Worm (Caenorhabditis elegans) whole organism, young adult: ENCODE results near the gene str-193.

Experiments used
- F10E7.11 ChIP-seq: sonication (generic microtip); optimal IDR thresholded peaks from 2 replicates; lab custom pipeline; 2017; ENCODE audit warnings: mild to moderate bottlenecking, missing genetic modification characterization, moderate library complexity, missing compliant biosample characterization
- F52B5.7 ChIP-seq: sonication (generic microtip); optimal IDR thresholded peaks from 2 replicates; lab custom pipeline; 2016; ENCODE audit warnings: mild to moderate bottlenecking, missing genetic modification characterization, missing compliant biosample characterization
- F57A8.1 ChIP-seq: fragments of 200-800 bp; sonication (Bioruptor generic); optimal IDR thresholded peaks from 2 replicates; lab custom pipeline; 2018; ENCODE audit warnings: mild to moderate bottlenecking, missing genetic modification characterization, moderate library complexity, missing compliant biosample characterization
- K12H6.12 ChIP-seq: fragments of 200-800 bp; sonication (Bioruptor generic); optimal IDR thresholded peaks from 2 replicates; lab custom pipeline; 2018; ENCODE audit warnings: mild to moderate bottlenecking, missing genetic modification characterization, missing compliant biosample characterization
- Y53F4B.3 ChIP-seq: fragments of 200-800 bp; sonication (Bioruptor generic); IDR thresholded peaks from 2 replicates; pipeline ENCODE4 v1.3.6; 2022; ENCODE audit warnings: missing genetic modification reagents, missing genetic modification characterization, missing compliant biosample characterization
- Y53G8AR.9 ChIP-seq: fragments of 200-800 bp; sonication (Bioruptor generic); conservative IDR thresholded peaks from 2 replicates; pipeline ENCODE4 v1.3.6; 2022; ENCODE audit warnings: missing genetic modification reagents, missing genetic modification characterization, missing compliant biosample characterization
- Y67H2A.10 ChIP-seq: fragments of 200-800 bp; sonication (Bioruptor generic); conservative IDR thresholded peaks from 2 replicates; pipeline ENCODE4 v1.3.6; 2022; ENCODE audit warnings: missing genetic modification reagents, missing genetic modification characterization, missing compliant biosample characterization
- Y79H2A.3 ChIP-seq: fragments of 200-800 bp; sonication (Bioruptor generic); conservative IDR thresholded peaks from 2 replicates; pipeline ENCODE4 v1.3.6; 2022; ENCODE audit warnings: missing genetic modification reagents, missing genetic modification characterization, missing compliant biosample characterization
- aptf-3 ChIP-seq: fragments of 200-800 bp; sonication (Bioruptor generic); IDR thresholded peaks from 2 replicates; pipeline ENCODE4 v1.3.6; 2022; ENCODE audit warnings: missing genetic modification characterization, missing compliant biosample characterization
- attf-3 ChIP-seq: fragments of 200-800 bp; sonication (Bioruptor generic); conservative IDR thresholded peaks from 2 replicates; pipeline ENCODE4 v1.3.6; 2022; ENCODE audit warnings: missing genetic modification reagents, missing genetic modification characterization, missing compliant biosample characterization
- ccch-3 ChIP-seq: fragments of 200-800 bp; sonication (Bioruptor generic); optimal IDR thresholded peaks from 2 replicates; lab custom pipeline; 2018; ENCODE audit warnings: mild to moderate bottlenecking, missing genetic modification characterization, missing compliant biosample characterization
- ceh-27 ChIP-seq: fragments of 200-800 bp; sonication (Bioruptor generic); optimal IDR thresholded peaks from 2 replicates; lab custom pipeline; 2018; ENCODE audit warnings: mild to moderate bottlenecking, missing genetic modification characterization, moderate library complexity, missing compliant biosample characterization
- hmg-1.2 ChIP-seq: fragments of 200-800 bp; sonication (Bioruptor generic); IDR thresholded peaks from 2 replicates; pipeline ENCODE4 v1.3.6; 2022; ENCODE audit warnings: missing genetic modification reagents, missing genetic modification characterization, missing compliant biosample characterization
- hmg-20 ChIP-seq: fragments of 200-800 bp; sonication (Bioruptor generic); IDR thresholded peaks from 2 replicates; pipeline ENCODE4 v1.3.6; 2022; ENCODE audit warnings: missing genetic modification reagents, missing genetic modification characterization, missing compliant biosample characterization
- hrde-1 ChIP-seq: sonication (generic microtip); optimal IDR thresholded peaks from 2 replicates; lab custom pipeline; 2016; ENCODE audit warnings: missing genetic modification characterization, mild to moderate bottlenecking, missing compliant biosample characterization, moderate library complexity, missing genotype, missing genetic modification reagents, borderline replicate concordance
- let-526 ChIP-seq: fragments of 200-800 bp; sonication (Bioruptor generic); IDR thresholded peaks from 2 replicates; pipeline ENCODE4 v1.3.6; 2022; ENCODE audit warnings: missing genetic modification reagents, missing genetic modification characterization, missing compliant biosample characterization
- lir-1 ChIP-seq: fragments of 200-800 bp; sonication (Bioruptor generic); conservative IDR thresholded peaks from 2 replicates; pipeline ENCODE4 v1.3.6; 2022; ENCODE audit warnings: missing genetic modification reagents, missing genetic modification characterization, missing compliant biosample characterization
- lsl-1 ChIP-seq: fragments of 200-800 bp; sonication (Bioruptor generic); optimal IDR thresholded peaks from 2 replicates; lab custom pipeline; 2018; ENCODE audit warnings: mild to moderate bottlenecking, missing genetic modification characterization, moderate library complexity, missing compliant biosample characterization
- nhr-120 ChIP-seq: fragments of 200-800 bp; sonication (Bioruptor generic); IDR thresholded peaks from 2 replicates; pipeline ENCODE4 v1.3.6; 2022; ENCODE audit warnings: missing genetic modification characterization, missing compliant biosample characterization
- nhr-179 ChIP-seq: sonication (generic microtip); optimal IDR thresholded peaks from 2 replicates; lab custom pipeline; 2016; ENCODE audit warnings: mild to moderate bottlenecking, missing genetic modification characterization, missing compliant biosample characterization
- nhr-80 ChIP-seq: sonication (generic microtip); optimal IDR thresholded peaks from 2 replicates; lab custom pipeline; 2016; ENCODE audit warnings: missing genetic modification characterization, missing compliant biosample characterization
- somi-1 ChIP-seq: fragments of 200-800 bp; sonication (Bioruptor generic); optimal IDR thresholded peaks from 2 replicates; lab custom pipeline; 2018; ENCODE audit warnings: mild to moderate bottlenecking, missing genetic modification characterization, missing compliant biosample characterization
- unc-62 ChIP-seq: fragments of 150-350 bp; optimal IDR thresholded peaks from 2 replicates; lab custom pipeline; 2014; ENCODE audit warnings: missing biosample characterization, missing genetic modification reagents, missing genetic modification characterization
- zim-3 ChIP-seq: sonication (generic microtip); optimal IDR thresholded peaks from 2 replicates; lab custom pipeline; 2017; ENCODE audit warnings: mild to moderate bottlenecking, missing genetic modification characterization, moderate library complexity, missing compliant biosample characterization

Gene str-193

DNA sequence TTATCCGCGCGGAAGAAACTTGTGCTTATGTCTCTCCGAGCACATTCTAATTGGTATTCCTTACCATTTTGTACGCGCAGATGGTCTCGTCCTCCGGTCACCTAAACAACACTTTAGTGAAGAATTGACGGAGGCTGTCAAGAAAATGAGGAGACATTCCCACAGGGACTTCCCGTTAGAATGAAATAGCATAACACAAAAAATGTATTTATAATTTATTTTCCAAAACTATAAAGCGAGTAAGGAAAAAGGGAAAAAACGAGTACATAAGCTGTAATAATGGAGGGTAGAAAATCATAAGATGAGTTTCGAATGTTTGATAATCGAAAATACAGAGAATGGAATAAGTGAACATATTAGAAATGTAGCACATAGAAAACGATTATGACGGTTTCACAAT lies 45.9 kb downstream of the str-193 start, which contains the start of gene F46B6.12:
Gene F46B6.12, minus strand, starts transcription at position 101 of the 400 bp plus-strand sequence.
- TF ChIP-seq lsl-1 (GFP tag; lab: Kevin White, UChicago), result no peak
- TF ChIP-seq zim-3 (tag; lab: Kevin White, UChicago), result no peak
- TF ChIP-seq somi-1, result no peak
- no peak for TF ChIP-seq lir-1 (GFP tag; lab: Robert Waterston, UW)
- no peak for TF ChIP-seq F52B5.7 (tag; lab: Kevin White, UChicago)
- TF ChIP-seq ccch-3 (GFP tag; lab: Kevin White, UChicago), result no peak
- TF ChIP-seq F57A8.1 (GFP tag; lab: Kevin White, UChicago), result no peak
- no peak for TF ChIP-seq hmg-1.2 (GFP tag; lab: Robert Waterston, UW)
- TF ChIP-seq Y79H2A.3 (GFP tag; lab: Robert Waterston, UW), result no peak
- TF ChIP-seq hmg-20 (GFP tag; lab: Robert Waterston, UW), result no peak

DNA sequence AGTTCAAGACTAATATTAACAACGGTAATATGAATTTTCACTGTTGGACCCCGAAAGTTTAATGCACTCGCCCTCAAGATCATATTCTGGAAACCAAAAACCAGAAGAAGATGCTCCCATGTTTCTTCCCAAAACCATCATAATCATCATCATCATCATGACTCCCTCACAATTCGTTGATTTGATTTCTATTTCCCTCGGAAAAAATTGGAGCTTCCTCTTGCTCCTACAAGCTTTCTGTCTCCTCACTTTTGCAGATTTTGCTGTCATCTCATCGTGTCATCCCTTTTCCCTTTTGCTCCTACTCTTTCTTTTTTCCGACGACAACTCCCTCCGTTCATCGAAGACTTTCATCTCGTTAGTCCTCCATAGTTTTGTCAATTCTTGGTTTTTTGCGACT lies 49.7 kb downstream of the str-193 start, which contains the start of gene F46B6.2:
Gene F46B6.2, plus strand, starts transcription at position 316 of the 400 bp plus-strand sequence.
- TF ChIP-seq Y67H2A.10 (GFP tag; lab: Robert Waterston, UW) (no peak), Y53F4B.3 (no peak), Y53G8AR.9 (GFP tag; lab: Robert Waterston, UW) (no peak), K12H6.12 (tag; lab: Kevin White, UChicago) (no peak), F10E7.11 (no peak), nhr-80 (tag; lab: Kevin White, UChicago) (no peak), unc-62 (no peak), somi-1 (no peak), nhr-179 (tag; lab: Kevin White, UChicago) (no peak), hrde-1 (tag; lab: Kevin White, UChicago) (no peak), let-526 (no peak), attf-3 (no peak)

DNA sequence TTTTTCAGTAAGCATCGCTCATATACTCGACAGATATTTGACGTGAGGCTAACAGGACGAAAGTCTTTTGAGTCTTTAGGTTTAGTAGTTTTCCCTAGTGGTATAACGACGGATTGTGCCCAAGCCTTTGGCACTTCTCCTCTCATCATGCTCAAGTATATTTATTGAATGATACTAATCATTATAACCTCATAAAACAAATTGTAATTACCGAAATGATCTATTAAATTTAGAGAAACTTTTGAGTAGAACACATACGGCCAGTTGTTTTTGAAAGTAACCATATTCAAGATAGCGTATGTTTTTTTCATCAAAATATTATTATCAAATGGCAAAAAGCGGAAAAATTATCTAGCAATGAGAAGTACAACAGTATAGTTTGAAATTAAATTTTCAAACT lies 50.3 kb downstream of the str-193 start:
- TF ChIP-seq nhr-120, result no peak
- no peak for TF ChIP-seq somi-1
- TF ChIP-seq aptf-3 (GFP tag; lab: Robert Waterston, UW), result no peak
- TF ChIP-seq ceh-27 (GFP tag; lab: Kevin White, UChicago), result no peak
